Worm (Caenorhabditis elegans) whole organism, late embryonic: Measurements from ENCODE around the gene Y49F6B.8.
A peak's percentile ranks its signal among the peaks of the same experiment; 100 is the strongest.

Experiments
- F13H6.1 ChIP-seq: sonication (generic microtip); optimal IDR thresholded peaks from 2 replicates; lab custom pipeline; 2016; ENCODE audit warnings: missing genetic modification characterization, missing compliant biosample characterization
- K02D7.2 ChIP-seq: sonication (generic microtip); optimal IDR thresholded peaks from 2 replicates; lab custom pipeline; 2017; ENCODE audit warnings: mild to moderate bottlenecking, missing genetic modification characterization, missing compliant biosample characterization
- K09A11.1 ChIP-seq: sonication (generic microtip); optimal IDR thresholded peaks from 2 replicates; lab custom pipeline; 2017; ENCODE audit warnings: antibody characterized with exemption, mild to moderate bottlenecking, missing genetic modification characterization, missing compliant biosample characterization; ENCODE audit not compliant: insufficient read depth
- T23F11.4 ChIP-seq: fragments of 200-800 bp; sonication (Bioruptor generic); optimal IDR thresholded peaks from 2 replicates; lab custom pipeline; 2018; ENCODE audit warnings: mild to moderate bottlenecking, missing genetic modification characterization, missing compliant biosample characterization
- Y22D7AL.16 ChIP-seq: sonication (generic microtip); optimal IDR thresholded peaks from 2 replicates; lab custom pipeline; 2016; ENCODE audit warnings: missing genetic modification characterization, missing compliant biosample characterization
- ceh-14 ChIP-seq: sonication (generic microtip); optimal IDR thresholded peaks from 2 replicates; lab custom pipeline; 2016; ENCODE audit warnings: missing genotype, missing genetic modification characterization, missing compliant biosample characterization
- ceh-18 ChIP-seq: sonication (generic microtip); optimal IDR thresholded peaks from 2 replicates; lab custom pipeline; 2016; ENCODE audit warnings: missing genetic modification characterization, missing compliant biosample characterization
- ceh-2 ChIP-seq: sonication (generic microtip); optimal IDR thresholded peaks from 2 replicates; lab custom pipeline; 2016; ENCODE audit warnings: missing genotype, missing genetic modification characterization, missing compliant biosample characterization
- ceh-24 ChIP-seq: sonication (generic microtip); optimal IDR thresholded peaks from 2 replicates; lab custom pipeline; 2016; ENCODE audit warnings: mild to moderate bottlenecking, missing genetic modification characterization, missing compliant biosample characterization
- ceh-45 ChIP-seq: fragments of 200-800 bp; sonication (Bioruptor generic); IDR thresholded peaks from 2 replicates; pipeline ENCODE4 v1.3.6; 2022; ENCODE audit warnings: missing genetic modification reagents, missing genetic modification characterization, missing compliant biosample characterization
- ceh-6 ChIP-seq: fragments of 200-800 bp; sonication (Bioruptor generic); optimal IDR thresholded peaks from 2 replicates; lab custom pipeline; 2018; ENCODE audit warnings: mild to moderate bottlenecking, missing genetic modification characterization, missing compliant biosample characterization
- che-1 ChIP-seq: sonication (generic microtip); optimal IDR thresholded peaks from 2 replicates; lab custom pipeline; 2016; ENCODE audit warnings: mild to moderate bottlenecking, missing genetic modification characterization, missing compliant biosample characterization
- dmd-4 ChIP-seq: sonication (generic microtip); optimal IDR thresholded peaks from 2 replicates; lab custom pipeline; 2016; ENCODE audit warnings: borderline replicate concordance, missing genetic modification characterization, missing compliant biosample characterization
- dve-1 ChIP-seq: sonication (generic microtip); optimal IDR thresholded peaks from 2 replicates; lab custom pipeline; 2017; ENCODE audit warnings: antibody characterized with exemption, mild to moderate bottlenecking, missing genetic modification characterization, missing compliant biosample characterization
- elt-2 ChIP-seq: sonication (generic microtip); optimal IDR thresholded peaks from 2 replicates; lab custom pipeline; 2016; ENCODE audit warnings: missing genetic modification reagents, missing genetic modification characterization, missing compliant biosample characterization
- fax-1 ChIP-seq: sonication (generic microtip); optimal IDR thresholded peaks from 2 replicates; lab custom pipeline; 2016; ENCODE audit warnings: missing genotype, missing genetic modification characterization, missing compliant biosample characterization
- fkh-10 ChIP-seq: fragments of 150-350 bp; optimal IDR thresholded peaks from 2 replicates; lab custom pipeline; 2014; ENCODE audit warnings: missing biosample characterization, missing genetic modification reagents, missing genetic modification characterization
- hlh-13 ChIP-seq: fragments of 200-800 bp; sonication (Bioruptor generic); optimal IDR thresholded peaks from 2 replicates; lab custom pipeline; 2018; ENCODE audit warnings: mild to moderate bottlenecking, missing genetic modification characterization, missing compliant biosample characterization
- lim-6 ChIP-seq: sonication (generic microtip); optimal IDR thresholded peaks from 2 replicates; lab custom pipeline; 2016; ENCODE audit warnings: missing genetic modification characterization, missing compliant biosample characterization
- madf-2 ChIP-seq: sonication (generic microtip); optimal IDR thresholded peaks from 2 replicates; lab custom pipeline; 2017; ENCODE audit warnings: missing genetic modification characterization, missing compliant biosample characterization
- nhr-232 ChIP-seq: sonication (generic microtip); optimal IDR thresholded peaks from 2 replicates; lab custom pipeline; 2016; ENCODE audit warnings: missing genetic modification characterization, missing compliant biosample characterization
- npax-4 ChIP-seq: sonication (generic microtip); optimal IDR thresholded peaks from 2 replicates; lab custom pipeline; 2016; ENCODE audit warnings: missing genetic modification characterization, missing compliant biosample characterization
- pag-3 ChIP-seq: sonication (generic microtip); optimal IDR thresholded peaks from 2 replicates; lab custom pipeline; 2016; ENCODE audit warnings: missing compliant biosample characterization, missing genetic modification characterization, borderline replicate concordance
- pha-4 ChIP-seq: fragments of 150-350 bp; optimal IDR thresholded peaks from 2 replicates; lab custom pipeline; 2018; ENCODE audit warnings: missing biosample characterization, missing genetic modification reagents, missing genetic modification characterization
- pqm-1 ChIP-seq: sonication (generic microtip); optimal IDR thresholded peaks from 2 replicates; lab custom pipeline; 2016; ENCODE audit warnings: missing genetic modification characterization, missing compliant biosample characterization
- ref-2 ChIP-seq: sonication (generic microtip); optimal IDR thresholded peaks from 2 replicates; lab custom pipeline; 2016; ENCODE audit warnings: missing genetic modification characterization, missing compliant biosample characterization
- sdc-2 ChIP-seq: sonication (generic microtip); optimal IDR thresholded peaks from 2 replicates; lab custom pipeline; 2016; ENCODE audit warnings: missing genotype, missing genetic modification characterization, missing compliant biosample characterization
- sox-2 ChIP-seq: fragments of 200-800 bp; sonication (Bioruptor generic); IDR thresholded peaks from 2 replicates; pipeline ENCODE4 v1.3.6; 2022; ENCODE audit warnings: missing genetic modification reagents, missing genetic modification characterization, missing compliant biosample characterization
- sox-4 ChIP-seq: sonication (generic microtip); optimal IDR thresholded peaks from 2 replicates; lab custom pipeline; 2017; ENCODE audit warnings: mild to moderate bottlenecking, missing genetic modification characterization, inconsistent platforms, missing compliant biosample characterization
- tbx-2 ChIP-seq: sonication (generic microtip); optimal IDR thresholded peaks from 2 replicates; lab custom pipeline; 2016; ENCODE audit warnings: missing genetic modification characterization, missing compliant biosample characterization
- tbx-7 ChIP-seq: sonication (generic microtip); optimal IDR thresholded peaks from 2 replicates; lab custom pipeline; 2016; ENCODE audit warnings: missing genotype, missing genetic modification characterization, missing compliant biosample characterization
- unc-3 ChIP-seq, 2 experiments: fragments of 200-800 bp in 1 of 2; sonication (Bioruptor generic) in 1 of 2; sonication (generic microtip) in 1 of 2; conservative IDR thresholded peaks in 1 of 2; optimal IDR thresholded peaks in 1 of 2; 2 replicates each; pipeline versions ENCODE4 v1.3.6 to Lab custom; 2016 to 2022; ENCODE audit warnings: missing compliant biosample characterization in 2 of 2, missing genetic modification characterization in 2 of 2, missing genetic modification reagents in 1 of 2
- unc-42 ChIP-seq: sonication (generic microtip); optimal IDR thresholded peaks from 2 replicates; lab custom pipeline; 2016; ENCODE audit warnings: missing genotype, missing genetic modification characterization, missing compliant biosample characterization
- unc-55 ChIP-seq: sonication (generic microtip); optimal IDR thresholded peaks from 2 replicates; lab custom pipeline; 2017; ENCODE audit warnings: missing biosample characterization, missing genetic modification reagents, missing genetic modification characterization
- unc-86 ChIP-seq: sonication (generic microtip); optimal IDR thresholded peaks from 2 replicates; lab custom pipeline; 2016; ENCODE audit warnings: missing genetic modification characterization, missing compliant biosample characterization
- zip-5 ChIP-seq: sonication (generic microtip); optimal IDR thresholded peaks from 2 replicates; lab custom pipeline; 2016; ENCODE audit warnings: missing genetic modification characterization, missing compliant biosample characterization

Y49F6B.8 gene

DNA sequence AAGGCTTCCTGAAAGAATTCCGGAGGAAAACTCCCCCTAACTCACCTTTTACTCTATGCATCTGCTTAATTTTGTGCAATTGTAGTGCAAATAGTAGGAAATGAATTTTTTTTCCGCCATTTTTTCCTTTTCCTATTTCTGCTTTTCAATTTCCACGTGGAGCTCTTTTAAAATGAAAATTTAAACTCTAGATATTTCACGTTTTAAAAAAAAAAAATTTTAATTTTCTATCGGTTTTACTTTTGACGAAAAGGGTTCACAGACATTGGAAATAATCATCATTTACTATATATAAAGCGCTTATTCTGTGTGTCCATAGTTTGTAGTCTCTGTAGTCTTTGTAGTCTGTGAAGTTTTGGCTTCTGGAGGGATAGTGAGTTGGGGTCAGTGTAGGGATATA lies at the start of gene Y49F6B.8:
Gene Y49F6B.8, minus strand, starts transcription at position 101 of the 400 bp plus-strand sequence.
- TF ChIP-seq nhr-232 (tag; lab: Kevin White, UChicago) (no peak), pqm-1 (tag; lab: Kevin White, UChicago) (no peak), hlh-13 (GFP tag; lab: Kevin White, UChicago) (no peak), che-1 (no peak), ceh-2 (tag; lab: Kevin White, UChicago) (no peak), T23F11.4 (GFP tag; lab: Kevin White, UChicago) (no peak), sox-2 (no peak), K02D7.2 (no peak), Y22D7AL.16 (no peak), pha-4 (no peak), unc-55 (no peak), sdc-2 (tag; lab: Kevin White, UChicago) (no peak), K09A11.1 (no peak), dmd-4 (tag; lab: Kevin White, UChicago) (no peak), sox-4 (tag; lab: Kevin White, UChicago) (no peak)

ce11 chrII:3528256-3528655 lies 46.8 kb upstream of the Y49F6B.8 start, which contains the start of gene ncs-6:
TSS of gene ncs-6 (minus strand) at chrII:3528516.
- no peak for TF ChIP-seq sox-4 (tag; lab: Kevin White, UChicago)
- TF ChIP-seq ceh-6 (GFP tag; lab: Kevin White, UChicago): no peak
- TF ChIP-seq pag-3 (tag; lab: Kevin White, UChicago): no peak
- TF ChIP-seq unc-86 (tag; lab: Kevin White, UChicago): no peak
- TF ChIP-seq ref-2 (tag; lab: Kevin White, UChicago): no peak
- TF ChIP-seq madf-2 (tag; lab: Kevin White, UChicago): no peak
- TF ChIP-seq ceh-18 (tag; lab: Kevin White, UChicago): no peak
- TF ChIP-seq tbx-7 (tag; lab: Kevin White, UChicago): no peak
- no peak for TF ChIP-seq unc-3 (GFP tag; conservative IDR thresholded peaks at IDR 0.05; lab: Robert Waterston, UW)
- no peak for TF ChIP-seq unc-3 (tag; optimal IDR thresholded peaks at IDR 0.05; lab: Kevin White, UChicago)
- no peak for TF ChIP-seq dve-1 (tag; lab: Kevin White, UChicago)
- no peak for TF ChIP-seq F13H6.1 (tag; lab: Kevin White, UChicago)
- no peak for TF ChIP-seq fkh-10 (GFP tag; lab: Kevin White, UChicago)
- TF ChIP-seq Y22D7AL.16: no peak
- TF ChIP-seq K02D7.2: no peak
- TF ChIP-seq unc-55: no peak

DNA sequence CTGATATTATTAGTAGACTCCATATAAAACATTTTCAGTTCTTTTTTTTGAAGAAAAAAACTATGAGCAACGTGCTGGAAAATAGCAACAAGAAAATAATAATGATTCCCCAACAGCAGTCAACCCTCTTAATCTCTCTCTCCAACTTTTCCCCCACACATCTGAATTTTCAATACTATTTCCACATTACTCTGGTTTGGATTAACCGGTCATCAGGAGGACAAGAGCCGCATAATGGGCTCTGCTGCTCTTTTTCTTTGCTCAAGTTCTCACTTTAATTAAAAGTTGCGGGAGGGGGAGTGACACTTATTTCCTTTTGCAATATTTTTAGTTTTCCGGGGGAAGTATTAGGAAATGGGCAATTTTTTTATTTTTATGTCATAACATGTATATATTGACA lies 46.0 kb upstream of the Y49F6B.8 start:
- TF ChIP-seq sox-2 (no peak), fax-1 (tag; lab: Kevin White, UChicago) (no peak), zip-5 (tag; lab: Kevin White, UChicago) (no peak), ceh-14 (tag; lab: Kevin White, UChicago) (peak; percentile 67), sdc-2 (tag; lab: Kevin White, UChicago) (no peak), lim-6 (peak; percentile 17)
- TF ChIP-seq, all 69 proteins: peak for 2

- no peak for TF ChIP-seq npax-4 (tag; lab: Kevin White, UChicago)
- no peak for TF ChIP-seq unc-42 (tag; lab: Kevin White, UChicago)
- no peak for TF ChIP-seq nhr-232 (tag; lab: Kevin White, UChicago)
- no peak for TF ChIP-seq ceh-14 (tag; lab: Kevin White, UChicago)
- TF ChIP-seq ceh-2 (tag; lab: Kevin White, UChicago): no peak
- no peak for TF ChIP-seq pqm-1 (tag; lab: Kevin White, UChicago)
- TF ChIP-seq fax-1 (tag; lab: Kevin White, UChicago): no peak
- TF ChIP-seq unc-3 (GFP tag; conservative IDR thresholded peaks at IDR 0.05; lab: Robert Waterston, UW): no peak
- TF ChIP-seq unc-3 (tag; optimal IDR thresholded peaks at IDR 0.05; lab: Kevin White, UChicago): no peak
- no peak for TF ChIP-seq ceh-45 (GFP tag; lab: Robert Waterston, UW)
- no peak for TF ChIP-seq ceh-24
- TF ChIP-seq sdc-2 (tag; lab: Kevin White, UChicago): no peak
- TF ChIP-seq tbx-2 (tag; lab: Kevin White, UChicago): no peak
- no peak for TF ChIP-seq elt-2 (tag; lab: Kevin White, UChicago)
- TF ChIP-seq ceh-6 (GFP tag; lab: Kevin White, UChicago): no peak
- no peak for TF ChIP-seq dve-1 (tag; lab: Kevin White, UChicago)
- no peak for TF ChIP-seq che-1
- TF ChIP-seq pag-3 (tag; lab: Kevin White, UChicago): no peak
Measured at ce11 chrII:3524097-3524496, 42.6 kb upstream of the Y49F6B.8 start, which contains the start of gene col-72. TSS of gene col-72 (minus strand) at chrII:3524197.
